Fruit fly (Drosophila melanogaster): ENCODE measurements around the gene Gr93b.

Gr93b gene

dm6 chr3R:21855469-21855826 is 11.9 kb upstream of the Gr93b start (continued):
- no peak for TF ChIP-seq Ada2b (GFP tag; IDR thresholded peaks at IDR 0.05)
- TF ChIP-seq dati (GFP tag; IDR thresholded peaks at IDR 0.05): no peak
- no peak for TF ChIP-seq CG2678 (tag; optimal IDR thresholded peaks at IDR 0.05)
- TF ChIP-seq CG32767 (GFP tag; IDR thresholded peaks at IDR 0.05): no peak
- peak; percentile 65 for TF ChIP-seq Med (GFP tag)
- TF ChIP-seq ci (GFP tag; IDR thresholded peaks at IDR 0.05): peak; percentile 62; the same call in 1 of the 3 replicates
- no peak for TF ChIP-seq CG31365 (tag; optimal IDR thresholded peaks at IDR 0.05)
- TF ChIP-seq CG33557 (GFP tag; optimal IDR thresholded peaks at IDR 0.05): no peak
- no peak for TF ChIP-seq CG17328 (GFP tag; IDR thresholded peaks at IDR 0.05)
- TF ChIP-seq pita (GFP tag; optimal IDR thresholded peaks at IDR 0.05): no peak
- no peak for TF ChIP-seq dpn (GFP tag; optimal IDR thresholded peaks at IDR 0.05)
- TF ChIP-seq CG31224 (GFP tag; IDR thresholded peaks at IDR 0.05): no peak
- no peak for TF ChIP-seq twi (tag; optimal IDR thresholded peaks at IDR 0.05)
- TF ChIP-seq CG7745 (tag; optimal IDR thresholded peaks at IDR 0.05): no peak
- no peak for TF ChIP-seq CG10654 (GFP tag; optimal IDR thresholded peaks at IDR 0.05)
- no peak for TF ChIP-seq Dll (GFP tag; IDR thresholded peaks at IDR 0.05; ENCODE audit: partially characterized antibody)
- TF ChIP-seq usp (GFP tag; optimal IDR thresholded peaks at IDR 0.05): no peak

- TF ChIP-seq Ada2b (GFP tag; IDR thresholded peaks at IDR 0.05): no peak
- TF ChIP-seq ci (GFP tag; IDR thresholded peaks at IDR 0.05): no peak
- TF ChIP-seq knrl (GFP tag; IDR thresholded peaks at IDR 0.05; ENCODE audit: partially characterized antibody): no peak
- TF ChIP-seq kni (GFP tag; optimal IDR thresholded peaks at IDR 0.05): no peak
- TF ChIP-seq Gsc (GFP tag; IDR thresholded peaks at IDR 0.05): no peak
- no peak for TF ChIP-seq CG15514 (GFP tag; optimal IDR thresholded peaks at IDR 0.05)
- TF ChIP-seq CG17568 (GFP tag; optimal IDR thresholded peaks at IDR 0.05): no peak
- no peak for TF ChIP-seq cato (GFP tag; optimal IDR thresholded peaks at IDR 0.05; ENCODE audit: borderline replicate concordance)
- no peak for TF ChIP-seq CG14441 (GFP tag; IDR thresholded peaks at IDR 0.05)
- no peak for TF ChIP-seq CG14860 (GFP tag; IDR thresholded peaks at IDR 0.05; ENCODE audit: partially characterized antibody)
- TF ChIP-seq CG3407 (GFP tag; optimal IDR thresholded peaks at IDR 0.05): no peak
- no peak for TF ChIP-seq crol (GFP tag; IDR thresholded peaks at IDR 0.05)
- no peak for TF ChIP-seq CG34224 (GFP tag; IDR thresholded peaks at IDR 0.05; ENCODE audit: partially characterized antibody)
- TF ChIP-seq odd (GFP tag; optimal IDR thresholded peaks at IDR 0.05): no peak
- no peak for TF ChIP-seq TFAM (GFP tag; optimal IDR thresholded peaks at IDR 0.05)
- no peak for TF ChIP-seq lmd (GFP tag; IDR thresholded peaks at IDR 0.05)
- no peak for TF ChIP-seq Fer2 (tag; optimal IDR thresholded peaks at IDR 0.05)
- peak; percentile 27 for TF ChIP-seq chm (GFP tag; IDR thresholded peaks at IDR 0.05)
- TF ChIP-seq Sry-β (GFP tag; optimal IDR thresholded peaks at IDR 0.05): no peak
- TF ChIP-seq CG11093 (GFP tag; IDR thresholded peaks at IDR 0.05): no peak
- no peak for TF ChIP-seq ab (GFP tag; optimal IDR thresholded peaks at IDR 0.05)
- TF ChIP-seq bcd (GFP tag; optimal IDR thresholded peaks at IDR 0.05): no peak
- no peak for TF ChIP-seq corto (GFP tag; optimal IDR thresholded peaks at IDR 0.05)
- no peak for TF ChIP-seq Camta (GFP tag; optimal IDR thresholded peaks at IDR 0.05)
- TF ChIP-seq ssp (GFP tag; IDR thresholded peaks at IDR 0.05): no peak
- peak in 1 of 2 experiments; percentile 51 for TF ChIP-seq insv (GFP tag; optimal IDR thresholded peaks at IDR 0.05)
- TF ChIP-seq CG15073 (GFP tag; optimal IDR thresholded peaks at IDR 0.05): no peak
- no peak for TF ChIP-seq CG8765 (GFP tag; IDR thresholded peaks at IDR 0.05)
- peak; percentile 54 for TF ChIP-seq sqz (GFP tag; optimal IDR thresholded peaks at IDR 0.05)
- no peak for TF ChIP-seq CG33557 (GFP tag; optimal IDR thresholded peaks at IDR 0.05)
- TF ChIP-seq CG30431 (GFP tag; optimal IDR thresholded peaks at IDR 0.05): no peak
- no peak for TF ChIP-seq Dp (GFP tag; optimal IDR thresholded peaks at IDR 0.05)
- no peak for TF ChIP-seq chn (GFP tag; optimal IDR thresholded peaks at IDR 0.05)
- peak; percentile 88 for TF ChIP-seq pros (GFP tag; optimal IDR thresholded peaks at IDR 0.05)
- TF ChIP-seq Elba2 (GFP tag; optimal IDR thresholded peaks at IDR 0.05): peak; percentile 76
Observed at dm6 chr3R:21854574-21855468, 11.3 kb upstream of the Gr93b start.
